Worm (Caenorhabditis elegans): ENCODE measurements around the gene Y53G8AR.6.

DNA sequence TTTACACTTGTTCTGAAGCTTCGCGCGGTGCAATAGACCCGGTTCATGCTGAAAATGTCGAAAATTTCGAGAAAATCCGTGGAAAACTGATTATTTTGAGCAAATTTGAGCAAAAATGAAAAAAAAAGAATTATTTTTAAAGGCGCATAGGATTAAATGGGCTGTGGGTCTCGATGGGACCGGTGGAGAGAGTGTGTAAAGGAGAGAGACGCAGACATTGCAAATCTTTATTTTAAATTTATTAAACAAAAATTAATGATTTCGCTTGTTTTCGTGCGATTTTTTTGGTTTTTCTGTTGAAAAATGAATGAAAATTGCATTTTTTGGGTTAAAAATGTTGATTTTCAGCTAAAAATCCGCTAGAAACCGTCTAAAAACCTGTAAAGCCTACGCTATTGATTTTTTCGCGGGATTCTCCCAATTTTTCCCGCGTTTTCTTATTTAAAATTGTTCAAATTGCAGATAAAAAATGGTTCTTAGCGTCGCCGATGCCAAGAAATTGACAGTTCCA lies at the start of gene Y53G8AR.6, which contains the start of gene Y53G8AR.8:
- TF ChIP-seq nhr-237 (tag; optimal IDR thresholded peaks at IDR 0.05): no peak
- peak; percentile 8 for TF ChIP-seq lsy-2 (tag; optimal IDR thresholded peaks at IDR 0.05)
- no peak for TF ChIP-seq mab-5 (tag; optimal IDR thresholded peaks at IDR 0.05)
- TF ChIP-seq snpc-4 (tag; optimal IDR thresholded peaks at IDR 0.05): no peak
- no peak for TF ChIP-seq unc-62 (GFP tag; optimal IDR thresholded peaks at IDR 0.05)
- TF ChIP-seq elt-3 (tag; optimal IDR thresholded peaks at IDR 0.05): no peak
- TF ChIP-seq ztf-11 (tag; optimal IDR thresholded peaks at IDR 0.05): no peak
- TF ChIP-seq flh-1 (GFP tag; optimal IDR thresholded peaks at IDR 0.05): no peak

Data from whole organism, mixed stage, embryonic.